Fruit fly (Drosophila melanogaster) whole organism: Measurements from ENCODE around the gene Lasp.

Source experiments
- CG8478 ChIP-seq: fragments of >200 bp; optimal IDR thresholded peaks from 2 replicates; lab custom pipeline; 2018; ENCODE audit warnings: inconsistent platforms
- Dll ChIP-seq: fragments of >200 bp; optimal IDR thresholded peaks from 2 replicates; lab custom pipeline; 2017
- EcR ChIP-seq, 2 experiments: fragments of >200 bp; optimal IDR thresholded peaks; 2 replicates each; lab custom pipeline; 2017; ENCODE audit warnings: missing biosample characterization in 2 of 2, missing genetic modification characterization in 2 of 2, missing genetic modification reagents in 2 of 2
- pan ChIP-seq: fragments of >200 bp; optimal IDR thresholded peaks from 2 replicates; lab custom pipeline; 2017
- psq ChIP-seq: fragments of >200 bp; optimal IDR thresholded peaks from 2 replicates; lab custom pipeline; 2017
- usp ChIP-seq: fragments of >200 bp; optimal IDR thresholded peaks from 2 replicates; lab custom pipeline; 2017; ENCODE audit warnings: missing biosample characterization, missing genetic modification characterization, mixed read lengths

The Lasp gene

dm6 chr3L:16635566-16636210 lies 75.8 kb downstream of the Lasp start:
- TF ChIP-seq Dll (lab: Kevin White, UChicago), result no peak
- TF ChIP-seq CG8478 (lab: Kevin White, UChicago), result no peak
- no peak for TF ChIP-seq psq
- TF ChIP-seq usp (GFP tag; lab: Kevin White, UChicago), result no peak
- no peak for TF ChIP-seq pan (lab: Kevin White, UChicago)
- TF ChIP-seq EcR (GFP tag; optimal IDR thresholded peaks at IDR 0.05; lab: Kevin White, UChicago), result no peak

- no peak for TF ChIP-seq psq
- no peak for TF ChIP-seq CG8478 (lab: Kevin White, UChicago)
- no peak for TF ChIP-seq Dll (lab: Kevin White, UChicago)
- no peak for TF ChIP-seq pan (lab: Kevin White, UChicago)
- no peak for TF ChIP-seq usp (GFP tag; lab: Kevin White, UChicago)
These were observed 76.9 kb downstream of the Lasp start for dm6 chr3L:16634529-16634928.

dm6 chr3L:16634091-16634490 lies 77.4 kb downstream of the Lasp start:
- no peak for TF ChIP-seq CG8478 (lab: Kevin White, UChicago)
- no peak for TF ChIP-seq psq
- no peak for TF ChIP-seq pan (lab: Kevin White, UChicago)
- TF ChIP-seq Dll (lab: Kevin White, UChicago), result no peak
- TF ChIP-seq EcR (GFP tag; optimal IDR thresholded peaks at IDR 0.05; lab: Kevin White, UChicago), result no peak
- TF ChIP-seq usp (GFP tag; lab: Kevin White, UChicago), result no peak

- TF ChIP-seq CG8478 (lab: Kevin White, UChicago), result no peak
- no peak for TF ChIP-seq EcR (GFP tag; optimal IDR thresholded peaks at IDR 0.05; lab: Kevin White, UChicago)
- no peak for TF ChIP-seq usp (GFP tag; lab: Kevin White, UChicago)
- TF ChIP-seq psq, result no peak
- TF ChIP-seq Dll (lab: Kevin White, UChicago), result no peak
- TF ChIP-seq pan (lab: Kevin White, UChicago), result no peak
These were observed 79.5 kb downstream of the Lasp start for dm6 chr3L:16631844-16632537.

- TF ChIP-seq CG8478 (lab: Kevin White, UChicago), result no peak
- TF ChIP-seq Dll (lab: Kevin White, UChicago), result no peak
- no peak for TF ChIP-seq usp (GFP tag; lab: Kevin White, UChicago)
- TF ChIP-seq EcR (GFP tag; optimal IDR thresholded peaks at IDR 0.05; lab: Kevin White, UChicago), result no peak
- TF ChIP-seq pan (lab: Kevin White, UChicago), result no peak
- no peak for TF ChIP-seq psq
These were observed 81.7 kb downstream of the Lasp start for dm6 chr3L:16629793-16630192.
